Worm (Caenorhabditis elegans): ENCODE data around the gene clec-83.

clec-83 gene

ce11 chrIV:2841260-2841659, at the start of gene clec-83:
Gene clec-83 (minus strand): TSS chrIV:2841472.
- TF ChIP-seq nhr-232 (tag; optimal IDR thresholded peaks at IDR 0.05) (no peak), ceh-34 (tag; optimal IDR thresholded peaks at IDR 0.05) (no peak)

- TF ChIP-seq hlh-15 (tag; optimal IDR thresholded peaks at IDR 0.05) (no peak), tbx-7 (tag; optimal IDR thresholded peaks at IDR 0.05) (no peak), odd-2 (tag; optimal IDR thresholded peaks at IDR 0.05) (no peak), ceh-48 (tag; optimal IDR thresholded peaks at IDR 0.05) (peak; percentile 11), nfya-1 (tag; optimal IDR thresholded peaks at IDR 0.05) (peak; percentile 52), eyg-1 (tag; optimal IDR thresholded peaks at IDR 0.05) (no peak), sox-2 (GFP tag; IDR thresholded peaks at IDR 0.05) (no peak), rnt-1 (tag; optimal IDR thresholded peaks at IDR 0.05) (no peak), ceh-24 (tag; optimal IDR thresholded peaks at IDR 0.05) (no peak), unc-42 (tag; optimal IDR thresholded peaks at IDR 0.05) (peak; percentile 31), fax-1 (tag; optimal IDR thresholded peaks at IDR 0.05) (no peak), lin-11 (tag; optimal IDR thresholded peaks at IDR 0.05) (no peak), ama-1 (optimal IDR thresholded peaks at IDR 0.05) (no peak), sdc-2 (tag; optimal IDR thresholded peaks at IDR 0.05) (no peak), K09A11.1 (tag; optimal IDR thresholded peaks at IDR 0.05; ENCODE audit: insufficient read depth) (no peak), ahr-1 (tag; optimal IDR thresholded peaks at IDR 0.05) (no peak), ceh-22 (tag; optimal IDR thresholded peaks at IDR 0.05) (no peak), dve-1 (tag; optimal IDR thresholded peaks at IDR 0.05) (no peak), C38D4.7 (GFP tag; optimal IDR thresholded peaks at IDR 0.05) (no peak)
These were observed 49.2 kb upstream of the clec-83 start, which contains the start of the genes nprt-1 and dib-1 for ce11 chrIV:2890401-2890952. Gene nprt-1 (minus strand): TSS chrIV:2890451. Gene dib-1 (plus strand): TSS chrIV:2890882.

- no peak for TF ChIP-seq hlh-15 (tag; optimal IDR thresholded peaks at IDR 0.05)
- no peak for TF ChIP-seq T23F11.4 (GFP tag; optimal IDR thresholded peaks at IDR 0.05)
- TF ChIP-seq lim-6 (tag; optimal IDR thresholded peaks at IDR 0.05): no peak
- TF ChIP-seq sdc-2 (tag; optimal IDR thresholded peaks at IDR 0.05): no peak
- TF ChIP-seq sox-2 (GFP tag; IDR thresholded peaks at IDR 0.05): no peak
- no peak for TF ChIP-seq unc-86 (tag; optimal IDR thresholded peaks at IDR 0.05)
- peak; percentile 7 for TF ChIP-seq ref-2 (tag; optimal IDR thresholded peaks at IDR 0.05)
- no peak for TF ChIP-seq K09A11.1 (tag; optimal IDR thresholded peaks at IDR 0.05; ENCODE audit: insufficient read depth)
- no peak for TF ChIP-seq nfya-1 (tag; optimal IDR thresholded peaks at IDR 0.05)
These were observed 47.3 kb upstream of the clec-83 start for ce11 chrIV:2888496-2889101.

ce11 chrIV:2887245-2887644, 46.0 kb upstream of the clec-83 start:
- TF ChIP-seq mec-3 (tag; optimal IDR thresholded peaks at IDR 0.05; ENCODE audit: borderline replicate concordance): peak; percentile 13
- TF ChIP-seq pha-4 (tag; optimal IDR thresholded peaks at IDR 0.05): no peak

- TF ChIP-seq unc-3 (GFP tag; conservative IDR thresholded peaks at IDR 0.05) (no peak), unc-3 (tag; optimal IDR thresholded peaks at IDR 0.05) (no peak), nfya-1 (tag; optimal IDR thresholded peaks at IDR 0.05) (peak; percentile 64)
These were observed 45.4 kb upstream of the clec-83 start, which contains the start of gene dml-1 for ce11 chrIV:2886655-2887054. Gene dml-1 (plus strand): TSS chrIV:2886955.

ce11 chrIV:2885260-2885659, 44.0 kb upstream of the clec-83 start:
- TF ChIP-seq ceh-2 (tag; optimal IDR thresholded peaks at IDR 0.05) (no peak), syd-9 (tag; optimal IDR thresholded peaks at IDR 0.05) (no peak), lim-6 (tag; optimal IDR thresholded peaks at IDR 0.05) (no peak), unc-55 (GFP tag; optimal IDR thresholded peaks at IDR 0.05) (peak; percentile 20)

Data from whole organism, late embryonic.